Worm (Caenorhabditis elegans): ENCODE measurements around the gene glb-4.

Gene glb-4

ce11 chrII:11152495-11152894, 41.5 kb upstream of the glb-4 start, which contains the start of gene pqm-1:
Gene pqm-1, minus strand, starts transcription at chrII:11152595.
- TF ChIP-seq egl-5 (tag; optimal IDR thresholded peaks at IDR 0.05) = peak; percentile 3
- no peak for TF ChIP-seq R02D3.7 (tag; optimal IDR thresholded peaks at IDR 0.05)
- no peak for TF ChIP-seq elt-3 (tag; optimal IDR thresholded peaks at IDR 0.05)
- TF ChIP-seq ceh-16 (tag; optimal IDR thresholded peaks at IDR 0.05) = no peak
- TF ChIP-seq fkh-10 (GFP tag; optimal IDR thresholded peaks at IDR 0.05) = no peak
- no peak for TF ChIP-seq ztf-4 (tag; optimal IDR thresholded peaks at IDR 0.05)
- no peak for TF ChIP-seq ama-1 (optimal IDR thresholded peaks at IDR 0.05)

ce11 chrII:11150976-11151375, 40.0 kb upstream of the glb-4 start:
- TF ChIP-seq fos-1 (tag; optimal IDR thresholded peaks at IDR 0.05) = no peak
- peak; percentile 69 for TF ChIP-seq pha-4 (tag; optimal IDR thresholded peaks at IDR 0.05)
- peak; percentile 98 for TF ChIP-seq elt-2 (tag; optimal IDR thresholded peaks at IDR 0.05)
- TF ChIP-seq elt-1 (tag; optimal IDR thresholded peaks at IDR 0.05) = no peak
- TF ChIP-seq lin-39 (tag; optimal IDR thresholded peaks at IDR 0.05) = no peak
- peak; percentile 35 for TF ChIP-seq jun-1 (tag; optimal IDR thresholded peaks at IDR 0.05)
- TF ChIP-seq mml-1 (tag; optimal IDR thresholded peaks at IDR 0.05) = no peak

ce11 chrII:11149866-11150685, 39.1 kb upstream of the glb-4 start:
- TF ChIP-seq egl-27 (tag; optimal IDR thresholded peaks at IDR 0.05) (no peak), R02D3.7 (tag; optimal IDR thresholded peaks at IDR 0.05) (no peak), skn-1 (tag; optimal IDR thresholded peaks at IDR 0.05) (no peak), egl-5 (tag; optimal IDR thresholded peaks at IDR 0.05) (no peak), jun-1 (tag; optimal IDR thresholded peaks at IDR 0.05) (peak; percentile 88), nhr-11 (tag; optimal IDR thresholded peaks at IDR 0.05) (peak; percentile 23), pqm-1 (tag; optimal IDR thresholded peaks at IDR 0.05) (no peak), ama-1 (optimal IDR thresholded peaks at IDR 0.05) (peak; percentile 78), nhr-67 (tag; optimal IDR thresholded peaks at IDR 0.05) (no peak), lin-15B (tag; optimal IDR thresholded peaks at IDR 0.05) (no peak), unc-62 (GFP tag; optimal IDR thresholded peaks at IDR 0.05) (no peak), daf-12 (tag; optimal IDR thresholded peaks at IDR 0.05) (no peak), unc-39 (tag; optimal IDR thresholded peaks at IDR 0.05) (no peak), lsy-12 (tag; optimal IDR thresholded peaks at IDR 0.05) (peak; percentile 53), zag-1 (tag; optimal IDR thresholded peaks at IDR 0.05) (no peak), ceh-82 (tag; optimal IDR thresholded peaks at IDR 0.05) (no peak), mml-1 (tag; optimal IDR thresholded peaks at IDR 0.05) (no peak), ceh-28 (tag; optimal IDR thresholded peaks at IDR 0.05) (peak; percentile 12), nhr-43 (tag; optimal IDR thresholded peaks at IDR 0.05; ENCODE audit: poor library complexity, severe bottlenecking) (no peak), fos-1 (tag; optimal IDR thresholded peaks at IDR 0.05) (no peak), nhr-25 (tag; optimal IDR thresholded peaks at IDR 0.05) (no peak), ztf-11 (tag; optimal IDR thresholded peaks at IDR 0.05) (no peak), nfya-1 (tag; optimal IDR thresholded peaks at IDR 0.05; ENCODE audit: insufficient read depth) (no peak), pha-4 (tag; optimal IDR thresholded peaks at IDR 0.05) (peak; percentile 45), elt-2 (tag; optimal IDR thresholded peaks at IDR 0.05) (peak; percentile 78), fkh-2 (tag; optimal IDR thresholded peaks at IDR 0.05) (no peak), tbx-2 (tag; optimal IDR thresholded peaks at IDR 0.05) (no peak), eor-1 (tag; optimal IDR thresholded peaks at IDR 0.05) (no peak), mdl-1 (tag; optimal IDR thresholded peaks at IDR 0.05) (no peak), fkh-10 (GFP tag; optimal IDR thresholded peaks at IDR 0.05) (no peak), lin-39 (tag; optimal IDR thresholded peaks at IDR 0.05) (no peak), aly-2 (tag; optimal IDR thresholded peaks at IDR 0.05) (peak; percentile 79), ceh-16 (tag; optimal IDR thresholded peaks at IDR 0.05) (no peak), hmg-11 (tag; optimal IDR thresholded peaks at IDR 0.05) (no peak), snpc-4 (tag; optimal IDR thresholded peaks at IDR 0.05) (no peak), nhr-237 (tag; optimal IDR thresholded peaks at IDR 0.05) (no peak), elt-3 (tag; optimal IDR thresholded peaks at IDR 0.05) (no peak), nhr-77 (tag; optimal IDR thresholded peaks at IDR 0.05) (peak; percentile 71), nhr-76 (tag; optimal IDR thresholded peaks at IDR 0.05) (no peak)
